Fruit fly (Drosophila melanogaster) whole organism, wandering third instar larva: ENCODE results near the gene CG43137.

Experiments
- Abd-B ChIP-seq: fragments of >200 bp; optimal IDR thresholded peaks from 2 replicates; lab custom pipeline; 2017; ENCODE audit warnings: missing biosample characterization, missing genetic modification characterization
- CG32264 ChIP-seq: fragments of 200-800 bp; sonication (Bioruptor generic); optimal IDR thresholded peaks from 2 replicates; lab custom pipeline; 2016; ENCODE audit warnings: missing biosample characterization, missing genetic modification characterization
- CG9705 ChIP-seq: fragments of 200-800 bp; sonication (Bioruptor generic); optimal IDR thresholded peaks from 2 replicates; lab custom pipeline; 2018; ENCODE audit warnings: missing biosample characterization, mild to moderate bottlenecking, missing genetic modification characterization
- CrebA ChIP-seq: fragments of 200-800 bp; sonication (Bioruptor generic); optimal IDR thresholded peaks from 2 replicates; lab custom pipeline; 2016; ENCODE audit warnings: missing biosample characterization, mild to moderate bottlenecking, missing genetic modification characterization, borderline replicate concordance
- Dfd ChIP-seq: fragments of >200 bp; optimal IDR thresholded peaks from 2 replicates; lab custom pipeline; 2017; ENCODE audit warnings: missing biosample characterization, missing genetic modification characterization
- Dif ChIP-seq: fragments of 200-275, 200-300 bp; sonication (Bioruptor generic); optimal IDR thresholded peaks from 2 replicates; lab custom pipeline; 2018; ENCODE audit warnings: missing biosample characterization, missing genetic modification characterization; ENCODE audit not compliant: partially characterized antibody
- GATAd ChIP-seq: sonication (Bioruptor generic); optimal IDR thresholded peaks from 2 replicates; lab custom pipeline; 2016; ENCODE audit warnings: missing biosample characterization, missing genetic modification characterization
- HLH106 ChIP-seq: fragments of 200-800 bp; optimal IDR thresholded peaks from 3 replicates; lab custom pipeline; 2019; ENCODE audit warnings: missing biosample characterization, mild to moderate bottlenecking, missing genetic modification characterization, moderate library complexity
- Hnf4 ChIP-seq: fragments of 200-800 bp; sonication (Bioruptor generic); optimal IDR thresholded peaks from 2 replicates; lab custom pipeline; 2016; ENCODE audit warnings: missing biosample characterization, mild to moderate bottlenecking, missing genetic modification characterization
- Hr78 ChIP-seq: fragments of >200 bp; optimal IDR thresholded peaks from 2 replicates; lab custom pipeline; 2017; ENCODE audit warnings: missing biosample characterization, missing genetic modification characterization
- Hr83 ChIP-seq: fragments of 200-300 bp; sonication (Bioruptor generic); optimal IDR thresholded peaks from 2 replicates; lab custom pipeline; 2016; ENCODE audit warnings: missing biosample characterization, mild to moderate bottlenecking, missing genetic modification characterization, moderate library complexity; ENCODE audit not compliant: poor library complexity, severe bottlenecking
- Jra ChIP-seq: sonication (Bioruptor generic); optimal IDR thresholded peaks from 2 replicates; lab custom pipeline; 2016; ENCODE audit warnings: missing biosample characterization, missing genetic modification characterization
- Myc ChIP-seq: fragments of >200 bp; optimal IDR thresholded peaks from 2 replicates; lab custom pipeline; 2017
- N ChIP-seq: fragments of >200 bp; optimal IDR thresholded peaks from 2 replicates; lab custom pipeline; 2018; ENCODE audit warnings: missing biosample characterization, missing external identifiers, missing genetic modification characterization
- OdsH ChIP-seq: fragments of 200-800 bp; sonication (Bioruptor generic); optimal IDR thresholded peaks from 2 replicates; lab custom pipeline; 2016; ENCODE audit warnings: missing biosample characterization, mild to moderate bottlenecking, missing genetic modification characterization
- Rel ChIP-seq, 2 experiments: fragments of 200-800 bp; sonication (Bioruptor generic) in 1 of 2; optimal IDR thresholded peaks; 2 replicates in 1 of 2; 3 replicates in 1 of 2; lab custom pipeline; 2016 to 2019; ENCODE audit warnings: mild to moderate bottlenecking in 2 of 2, missing biosample characterization in 2 of 2, missing genetic modification characterization in 2 of 2, moderate library complexity in 1 of 2
- Sp1 ChIP-seq: fragments of 200-800 bp; sonication (Bioruptor generic); optimal IDR thresholded peaks from 3 replicates; lab custom pipeline; 2019; ENCODE audit warnings: missing biosample characterization, mild to moderate bottlenecking, missing genetic modification characterization, moderate library complexity
- Vsx2 ChIP-seq: fragments of 200-300, 225-300 bp; sonication (Bioruptor generic); optimal IDR thresholded peaks from 2 replicates; lab custom pipeline; 2018; ENCODE audit warnings: missing biosample characterization, missing genetic modification characterization; ENCODE audit not compliant: partially characterized antibody
- br ChIP-seq: fragments of 200-800 bp; sonication (Bioruptor generic); optimal IDR thresholded peaks from 2 replicates; lab custom pipeline; 2016; ENCODE audit warnings: missing biosample characterization, missing genetic modification characterization
- brk ChIP-seq: fragments of 200-800 bp; sonication (Bioruptor generic); optimal IDR thresholded peaks from 2 replicates; lab custom pipeline; 2016; ENCODE audit warnings: missing biosample characterization, mild to moderate bottlenecking, missing genetic modification characterization
- dl ChIP-seq, 2 experiments: fragments of 175-275, 200-275 bp in 1 of 2; fragments of 200-275 bp in 1 of 2; sonication (Bioruptor generic); optimal IDR thresholded peaks; lab custom pipeline; 2018; ENCODE audit warnings: mild to moderate bottlenecking in 2 of 2, missing biosample characterization in 2 of 2, missing genetic modification characterization in 2 of 2, moderate library complexity in 2 of 2; ENCODE audit not compliant: partially characterized antibody in 2 of 2, insufficient read depth in 1 of 2
- dmrt93B ChIP-seq: fragments of 200-800 bp; sonication (Bioruptor generic); optimal IDR thresholded peaks from 2 replicates; lab custom pipeline; 2018; ENCODE audit warnings: missing biosample characterization, mild to moderate bottlenecking, missing genetic modification characterization
- dsf ChIP-seq: sonication (Bioruptor generic); optimal IDR thresholded peaks from 2 replicates; lab custom pipeline; 2016; ENCODE audit warnings: missing biosample characterization, missing genetic modification characterization, borderline replicate concordance
- ey ChIP-seq: fragments of 200-800 bp; sonication (Bioruptor generic); optimal IDR thresholded peaks from 2 replicates; lab custom pipeline; 2016; ENCODE audit warnings: missing biosample characterization, missing genetic modification characterization
- foxo ChIP-seq, 2 experiments: fragments of 200-800 bp; sonication (Bioruptor generic); optimal IDR thresholded peaks; 2 replicates in 1 of 2; 3 replicates in 1 of 2; lab custom pipeline; 2016 to 2017; ENCODE audit warnings: missing biosample characterization in 2 of 2, missing genetic modification characterization in 2 of 2
- fru ChIP-seq: fragments of 200-800 bp; sonication (Bioruptor generic); optimal IDR thresholded peaks from 3 replicates; lab custom pipeline; 2016; ENCODE audit warnings: missing biosample characterization, mild to moderate bottlenecking, missing genetic modification characterization
- h ChIP-seq: fragments of 200-800 bp; sonication (Bioruptor generic); optimal IDR thresholded peaks from 3 replicates; lab custom pipeline; 2016; ENCODE audit warnings: missing biosample characterization, mild to moderate bottlenecking, missing genetic modification characterization
- jim ChIP-seq: fragments of 175-275, 200-325 bp; sonication (Bioruptor generic); optimal IDR thresholded peaks from 2 replicates; lab custom pipeline; 2016; ENCODE audit warnings: missing biosample characterization, mild to moderate bottlenecking, missing genetic modification characterization
- lola ChIP-seq: fragments of >200 bp; optimal IDR thresholded peaks from 2 replicates; lab custom pipeline; 2017; ENCODE audit warnings: missing biosample characterization, missing genetic modification characterization
- pan ChIP-seq: fragments of >200 bp; optimal IDR thresholded peaks from 2 replicates; lab custom pipeline; 2017
- psq ChIP-seq: fragments of 200-800 bp; sonication (Bioruptor generic); optimal IDR thresholded peaks from 3 replicates; lab custom pipeline; 2017; ENCODE audit warnings: missing biosample characterization, mild to moderate bottlenecking, missing genetic modification characterization, moderate library complexity
- rgr ChIP-seq: fragments of 200-800 bp; sonication (Bioruptor generic); optimal IDR thresholded peaks from 3 replicates; lab custom pipeline; 2016; ENCODE audit warnings: missing biosample characterization, mild to moderate bottlenecking, missing genetic modification characterization
- sage ChIP-seq: fragments of 200-800 bp; sonication (Bioruptor generic); optimal IDR thresholded peaks from 2 replicates; lab custom pipeline; 2016; ENCODE audit warnings: missing biosample characterization, mild to moderate bottlenecking, missing genetic modification characterization
- sv ChIP-seq: fragments of 200-800 bp; sonication (Bioruptor generic); optimal IDR thresholded peaks from 3 replicates; lab custom pipeline; 2016; ENCODE audit warnings: missing biosample characterization, missing genetic modification characterization
- tai ChIP-seq: sonication (Bioruptor generic); optimal IDR thresholded peaks from 2 replicates; lab custom pipeline; 2016; ENCODE audit warnings: missing biosample characterization, missing genetic modification characterization
- usp ChIP-seq: fragments of >200 bp; optimal IDR thresholded peaks from 2 replicates; lab custom pipeline; 2017; ENCODE audit warnings: missing biosample characterization, missing genetic modification characterization
- woc ChIP-seq: sonication (Bioruptor generic); optimal IDR thresholded peaks from 2 replicates; lab custom pipeline; 2016; ENCODE audit warnings: missing biosample characterization, mild to moderate bottlenecking, missing genetic modification characterization

CG43137 gene

dm6 chrX:5902701-5903100, 37.8 kb upstream of the CG43137 start:
- no peak for TF ChIP-seq dsf (GFP tag; lab: Kevin White, UChicago)
- TF ChIP-seq Rel (GFP tag; optimal IDR thresholded peaks at IDR 0.05; lab: Kevin White, UChicago), result no peak
- peak; percentile 52 for TF ChIP-seq Rel (tag; optimal IDR thresholded peaks at IDR 0.05; lab: Kevin White, UChicago)
- TF ChIP-seq HLH106 (tag; lab: Kevin White, UChicago), result no peak
- TF ChIP-seq, all 38 proteins: peak for 1

DNA sequence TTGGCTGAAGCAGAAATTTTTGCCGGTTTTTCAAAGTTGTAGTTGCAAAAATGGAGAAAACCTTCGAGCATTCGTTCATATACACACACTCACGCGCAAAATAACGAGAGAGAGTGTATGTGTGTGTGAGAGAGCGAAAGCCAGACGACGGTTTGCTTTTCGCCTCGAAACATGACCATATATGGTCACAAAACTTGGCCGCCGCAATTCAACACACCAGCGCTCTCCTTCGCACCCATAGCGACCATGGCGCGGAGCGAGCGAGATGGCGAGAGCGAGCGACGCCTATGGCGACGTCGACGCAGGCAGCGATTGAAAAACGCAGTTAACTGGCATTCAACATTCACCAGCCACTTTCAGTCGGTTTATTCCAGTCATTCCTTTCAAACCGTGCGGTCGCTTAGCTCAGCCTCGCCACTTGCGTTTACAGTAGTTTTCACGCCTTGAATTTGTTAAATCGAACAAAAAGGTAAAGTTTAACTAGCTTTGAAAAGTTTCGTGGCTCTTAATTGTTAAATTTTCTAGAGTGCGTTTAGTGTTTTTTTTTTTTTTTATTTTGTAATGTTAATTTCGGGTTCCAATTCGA, 36.8 kb upstream of the CG43137 start:
- peak; percentile 85 for TF ChIP-seq psq (GFP tag; lab: Kevin White, UChicago)
- TF ChIP-seq rgr (GFP tag; lab: Kevin White, UChicago), result peak; percentile 26
- no peak for TF ChIP-seq sage
- TF ChIP-seq Hnf4 (GFP tag; lab: Kevin White, UChicago), result peak; percentile 55
- no peak for TF ChIP-seq Abd-B (GFP tag; lab: Kevin White, UChicago)
- TF ChIP-seq CrebA (GFP tag; lab: Kevin White, UChicago), result no peak
- TF ChIP-seq jim (GFP tag; lab: Kevin White, UChicago), result no peak
- peak; percentile 6 for TF ChIP-seq brk (GFP tag; lab: Kevin White, UChicago)
- no peak for TF ChIP-seq GATAd (GFP tag; lab: Kevin White, UChicago)
- TF ChIP-seq Rel (GFP tag; optimal IDR thresholded peaks at IDR 0.05; lab: Kevin White, UChicago), result no peak
- peak; percentile 65 for TF ChIP-seq Rel (tag; optimal IDR thresholded peaks at IDR 0.05; lab: Kevin White, UChicago)
- peak; percentile 40 for TF ChIP-seq woc (GFP tag; lab: Kevin White, UChicago)
- TF ChIP-seq Hr83 (GFP tag; lab: Kevin White, UChicago), result peak; percentile 60
- TF ChIP-seq tai (GFP tag; lab: Kevin White, UChicago), result no peak
- TF ChIP-seq h (GFP tag; lab: Kevin White, UChicago), result peak; percentile 36
- TF ChIP-seq usp, result no peak
- TF ChIP-seq Vsx2 (GFP tag; lab: Kevin White, UChicago), result no peak
- TF ChIP-seq Jra (GFP tag; lab: Kevin White, UChicago), result peak; percentile 10
- TF ChIP-seq fru (GFP tag; lab: Kevin White, UChicago), result peak; percentile 65
- peak; percentile 49 for TF ChIP-seq sv (GFP tag; lab: Kevin White, UChicago)
- TF ChIP-seq br (GFP tag; lab: Kevin White, UChicago), result peak; percentile 33
- peak in 1 of 2 experiments; percentile 42 for TF ChIP-seq foxo (GFP tag; optimal IDR thresholded peaks at IDR 0.05; lab: Kevin White, UChicago)
- no peak for TF ChIP-seq Dfd (GFP tag; lab: Kevin White, UChicago)
- TF ChIP-seq dl (GFP tag; optimal IDR thresholded peaks at IDR 0.05; lab: Kevin White, UChicago; ENCODE audit: insufficient read depth in 1 of 2, partially characterized antibody in 2 of 2), result no peak
- TF ChIP-seq Sp1 (GFP tag; lab: Kevin White, UChicago), result peak; percentile 50
- no peak for TF ChIP-seq Hr78 (GFP tag; lab: Kevin White, UChicago)
- peak; percentile 45 for TF ChIP-seq Dif (GFP tag; lab: Kevin White, UChicago)
- TF ChIP-seq ey, result peak; percentile 14
- TF ChIP-seq, all 38 proteins: peak for 16

DNA sequence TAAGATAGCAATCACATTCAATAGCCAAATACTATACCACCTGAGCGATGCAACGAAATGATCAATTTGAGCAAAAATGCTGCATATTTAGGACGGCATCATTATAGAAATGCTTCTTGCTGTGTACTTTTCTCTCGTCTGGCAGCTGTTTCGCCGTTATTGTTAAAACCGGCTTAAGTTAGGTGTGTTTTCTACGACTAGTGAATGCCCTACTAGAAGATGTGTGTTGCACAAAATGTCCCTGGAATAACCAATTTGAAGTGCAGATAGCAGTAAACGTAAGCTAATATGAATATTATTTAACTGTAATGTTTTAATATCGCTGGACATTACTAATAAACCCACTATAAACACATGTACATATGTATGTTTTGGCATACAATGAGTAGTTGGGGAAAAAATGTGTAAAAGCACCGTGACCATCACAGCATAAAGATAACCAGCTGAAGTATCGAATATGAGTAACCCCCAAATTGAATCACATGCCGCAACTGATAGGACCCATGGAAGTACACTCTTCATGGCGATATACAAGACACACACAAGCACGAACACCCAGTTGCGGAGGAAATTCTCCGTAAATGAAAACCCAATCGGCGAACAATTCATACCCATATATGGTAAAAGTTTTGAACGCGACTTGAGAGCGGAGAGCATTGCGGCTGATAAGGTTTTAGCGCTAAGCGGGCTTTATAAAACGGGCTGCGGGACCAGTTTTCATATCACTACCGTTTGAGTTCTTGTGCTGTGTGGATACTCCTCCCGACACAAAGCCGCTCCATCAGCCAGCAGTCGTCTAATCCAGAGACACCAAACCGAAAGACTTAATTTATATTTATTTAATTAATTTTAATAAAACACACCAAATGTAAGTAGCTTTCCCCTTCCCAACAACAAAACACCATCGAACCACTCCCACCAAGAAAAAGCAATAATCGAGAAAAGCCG, 35.5 kb upstream of the CG43137 start, which contains the start of gene Act5C:
Gene Act5C (plus strand): TSS at position 716 of the 948 bp plus-strand sequence.
- TF ChIP-seq psq (GFP tag; lab: Kevin White, UChicago) (peak; percentile 91), Hr78 (GFP tag; lab: Kevin White, UChicago) (no peak), CG9705 (peak; percentile 92), OdsH (GFP tag; lab: Kevin White, UChicago) (peak; percentile 95), fru (GFP tag; lab: Kevin White, UChicago) (peak; percentile 97), jim (GFP tag; lab: Kevin White, UChicago) (no peak), CrebA (GFP tag; lab: Kevin White, UChicago) (peak; percentile 91), N (GFP tag; lab: Kevin White, UChicago) (no peak), pan (lab: Kevin White, UChicago) (no peak), dsf (GFP tag; lab: Kevin White, UChicago) (peak; percentile 81), CG32264 (GFP tag; lab: Kevin White, UChicago) (peak; percentile 94), Vsx2 (GFP tag; lab: Kevin White, UChicago) (no peak), tai (GFP tag; lab: Kevin White, UChicago) (peak; percentile 49), sage (peak; percentile 95), Myc (no peak), Jra (GFP tag; lab: Kevin White, UChicago) (peak; percentile 75), dl (GFP tag; optimal IDR thresholded peaks at IDR 0.05; lab: Kevin White, UChicago; ENCODE audit: insufficient read depth in 1 of 2, partially characterized antibody in 2 of 2) (peak in 1 of 2 experiments; percentile 1), br (GFP tag; lab: Kevin White, UChicago) (peak; percentile 97), Dif (GFP tag; lab: Kevin White, UChicago) (peak; percentile 67), Dfd (GFP tag; lab: Kevin White, UChicago) (no peak), rgr (GFP tag; lab: Kevin White, UChicago) (peak; percentile 97), Hr83 (GFP tag; lab: Kevin White, UChicago) (peak; percentile 66), Rel (GFP tag; optimal IDR thresholded peaks at IDR 0.05; lab: Kevin White, UChicago) (peak; percentile 74), Rel (tag; optimal IDR thresholded peaks at IDR 0.05; lab: Kevin White, UChicago) (peak; percentile 81), Hnf4 (GFP tag; lab: Kevin White, UChicago) (peak; percentile 95), h (GFP tag; lab: Kevin White, UChicago) (peak; percentile 97), foxo (GFP tag; optimal IDR thresholded peaks at IDR 0.05; lab: Kevin White, UChicago) (peak; percentile 87 to 97), dmrt93B (GFP tag; lab: Kevin White, UChicago) (peak; percentile 93), HLH106 (tag; lab: Kevin White, UChicago) (peak; percentile 97), sv (GFP tag; lab: Kevin White, UChicago) (peak; percentile 93), ey (peak; percentile 97), lola (GFP tag; lab: Kevin White, UChicago) (no peak)
